Worm (Caenorhabditis elegans) whole organism, L4 larva: ENCODE results near the gene pcp-5.

Experiments
- ceh-44 ChIP-seq: fragments of 200-800 bp; sonication (Bioruptor generic); IDR thresholded peaks from 2 replicates; pipeline ENCODE4 v1.3.6; 2022; ENCODE audit warnings: missing genetic modification reagents, missing genetic modification characterization, missing compliant biosample characterization
- dpl-1 ChIP-seq: fragments of 150-350 bp; optimal IDR thresholded peaks from 2 replicates; lab custom pipeline; 2014; ENCODE audit warnings: missing biosample characterization, missing genetic modification reagents, missing genetic modification characterization
- nhr-237 ChIP-seq: sonication (generic microtip); optimal IDR thresholded peaks from 2 replicates; lab custom pipeline; 2017; ENCODE audit warnings: missing biosample characterization, missing genetic modification characterization
- nhr-25 ChIP-seq: sonication (generic microtip); optimal IDR thresholded peaks from 2 replicates; lab custom pipeline; 2017; ENCODE audit warnings: missing genetic modification characterization, mild to moderate bottlenecking, missing compliant biosample characterization, antibody characterized with exemption, moderate library complexity, borderline replicate concordance; ENCODE audit not compliant: insufficient read depth
- pha-4 ChIP-seq, 2 experiments: fragments of 150-350 bp in 1 of 2; fragments of 200-800 bp in 1 of 2; sonication (Bioruptor generic) in 1 of 2; IDR thresholded peaks in 1 of 2; optimal IDR thresholded peaks in 1 of 2; 2 replicates each; pipeline versions ENCODE4 v1.3.6 to Lab custom; 2014 to 2022; ENCODE audit warnings: missing genetic modification characterization in 2 of 2, missing genetic modification reagents in 2 of 2, missing biosample characterization in 1 of 2, missing compliant biosample characterization in 1 of 2
- snpc-4 ChIP-seq: fragments of 150-350 bp; optimal IDR thresholded peaks from 2 replicates; lab custom pipeline; 2014; ENCODE audit warnings: missing biosample characterization, missing genetic modification characterization
- zfp-2 ChIP-seq: sonication (generic microtip); optimal IDR thresholded peaks from 2 replicates; lab custom pipeline; 2016; ENCODE audit warnings: mild to moderate bottlenecking, missing genetic modification characterization, missing compliant biosample characterization

DNA sequence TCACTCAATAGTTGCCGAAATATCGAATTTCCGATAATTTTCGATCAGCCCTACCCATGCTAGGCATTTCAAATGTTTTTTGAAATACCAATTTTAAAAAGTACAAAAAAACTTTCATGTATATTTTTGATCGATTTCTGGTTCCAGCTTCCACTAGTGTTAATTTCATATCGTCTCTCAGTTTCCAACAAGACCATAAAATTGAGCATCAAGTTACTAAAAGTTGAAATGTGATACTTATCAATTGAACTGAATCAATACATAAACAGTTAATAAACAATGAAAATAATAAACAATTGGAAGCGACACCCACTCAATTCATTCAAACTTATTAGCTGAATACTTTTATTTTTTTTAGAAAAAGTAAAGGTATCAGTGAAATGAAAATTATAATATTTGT is 41.2 kb downstream of the pcp-5 start, which contains the start of gene cup-4:
- TF ChIP-seq snpc-4 (tag; lab: Kevin White, UChicago): no peak
- no peak for TF ChIP-seq zfp-2 (tag; lab: Kevin White, UChicago)
- no peak for TF ChIP-seq dpl-1 (GFP tag; lab: Kevin White, UChicago)
- TF ChIP-seq pha-4 (GFP tag; IDR thresholded peaks at IDR 0.05; lab: Robert Waterston, UW): no peak
- TF ChIP-seq pha-4 (tag; optimal IDR thresholded peaks at IDR 0.05; lab: Kevin White, UChicago): no peak
- no peak for TF ChIP-seq ceh-44 (GFP tag; lab: Robert Waterston, UW)
- no peak for TF ChIP-seq nhr-25 (tag; lab: Kevin White, UChicago)
- TF ChIP-seq nhr-237 (tag; lab: Kevin White, UChicago): no peak
